Fruit fly (Drosophila melanogaster): ENCODE results near the gene CG34437.

The CG34437 gene

DNA sequence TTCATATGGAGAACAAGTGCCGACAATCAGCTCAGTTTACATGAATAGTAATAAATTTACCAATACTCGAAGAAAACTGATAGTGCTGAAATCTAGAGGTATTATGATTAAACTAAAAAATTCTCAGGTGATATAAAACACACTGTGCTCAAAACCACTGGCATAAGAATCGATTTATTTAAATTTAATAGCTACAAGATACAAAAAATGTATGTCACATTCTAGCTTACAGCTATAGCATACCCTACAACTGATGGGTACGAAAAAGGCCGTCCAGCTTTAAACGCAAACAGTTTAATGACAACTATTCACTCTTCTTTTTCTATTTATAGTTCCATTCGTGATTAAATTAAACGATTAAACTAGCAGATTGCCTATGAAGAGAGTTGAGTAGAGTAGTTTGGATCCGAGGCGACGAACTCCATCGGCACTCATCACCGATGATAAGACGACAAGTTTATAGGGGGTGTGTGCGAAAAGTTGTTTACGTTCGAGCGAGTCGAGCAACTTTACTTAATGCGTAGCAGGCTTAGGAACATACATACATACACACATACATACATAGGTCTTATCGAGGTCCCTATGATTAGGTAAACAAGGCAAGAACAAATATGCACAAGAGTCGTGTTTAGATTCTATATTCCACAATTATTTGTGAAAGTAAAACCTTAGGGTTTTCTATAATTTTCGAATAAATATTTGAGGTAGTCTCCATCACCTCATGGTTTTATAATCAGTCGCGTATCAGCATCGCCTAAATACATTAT lies 45.4 kb downstream of the CG34437 start (continued):
- peak; percentile 59; the same call in 3 of the 4 replicates for TF ChIP-seq Gug (GFP tag; IDR thresholded peaks at IDR 0.05)
- peak; percentile 29 for TF ChIP-seq p53 (GFP tag; optimal IDR thresholded peaks at IDR 0.05)
- peak; percentile 81 for TF ChIP-seq CG15011 (GFP tag; optimal IDR thresholded peaks at IDR 0.05)
- peak; percentile 69 for TF ChIP-seq sob (GFP tag; IDR thresholded peaks at IDR 0.05)
- peak in 1 of 2 experiments; percentile 29 for TF ChIP-seq Eip74EF (GFP tag; optimal IDR thresholded peaks at IDR 0.05)
- no peak for TF ChIP-seq BEAF-32 (GFP tag; optimal IDR thresholded peaks at IDR 0.05)
- peak; percentile 80 for TF ChIP-seq NFAT (GFP tag; IDR thresholded peaks at IDR 0.05)
- TF ChIP-seq Rfx (GFP tag; IDR thresholded peaks at IDR 0.05), result peak; percentile 90
- TF ChIP-seq CG1647 (GFP tag; optimal IDR thresholded peaks at IDR 0.05), result no peak
- TF ChIP-seq CG4854 (GFP tag; optimal IDR thresholded peaks at IDR 0.05), result peak; percentile 77
- peak; percentile 65 for TF ChIP-seq CG14965 (GFP tag; optimal IDR thresholded peaks at IDR 0.05; ENCODE audit: borderline replicate concordance)
- TF ChIP-seq CG7786 (GFP tag; optimal IDR thresholded peaks at IDR 0.05), result peak; percentile 47
- TF ChIP-seq Poxn (GFP tag; IDR thresholded peaks at IDR 0.05), result peak; percentile 56; the same call in 1 of the 2 replicates
- no peak for TF ChIP-seq da (GFP tag; optimal IDR thresholded peaks at IDR 0.05)
- TF ChIP-seq odd (GFP tag; optimal IDR thresholded peaks at IDR 0.05), result peak; percentile 56
- TF ChIP-seq sd (tag; optimal IDR thresholded peaks at IDR 0.05), result peak; percentile 72
- TF ChIP-seq CG17385 (GFP tag; optimal IDR thresholded peaks at IDR 0.05), result peak; percentile 61
- peak; percentile 68 for TF ChIP-seq CG8290 (GFP tag; optimal IDR thresholded peaks at IDR 0.05)
- peak; percentile 74 to 85 for TF ChIP-seq CG8290 (tag; optimal IDR thresholded peaks at IDR 0.05)
- TF ChIP-seq CG8478 (optimal IDR thresholded peaks at IDR 0.05), result no peak
- TF ChIP-seq Scr (GFP tag; IDR thresholded peaks at IDR 0.05; ENCODE audit: partially characterized antibody), result no peak
- TF ChIP-seq btn (GFP tag; optimal IDR thresholded peaks at IDR 0.05), result peak; percentile 46
- TF ChIP-seq CG4424 (GFP tag; optimal IDR thresholded peaks at IDR 0.05), result peak; percentile 54
- no peak; the same call in 2 of the 3 replicates for TF ChIP-seq ase (GFP tag; IDR thresholded peaks at IDR 0.05)
- no peak; the same call in none of the 2 replicates for TF ChIP-seq CG9215 (GFP tag; IDR thresholded peaks at IDR 0.05)
- peak; percentile 75 for TF ChIP-seq cas (GFP tag; IDR thresholded peaks at IDR 0.05)
- TF ChIP-seq CG9609 (GFP tag; optimal IDR thresholded peaks at IDR 0.05), result peak; percentile 45
- peak; percentile 71 for TF ChIP-seq CG4360 (GFP tag; IDR thresholded peaks at IDR 0.05)
- TF ChIP-seq pita (GFP tag; optimal IDR thresholded peaks at IDR 0.05), result no peak
- TF ChIP-seq CG2129 (GFP tag; IDR thresholded peaks at IDR 0.05; ENCODE audit: partially characterized antibody), result no peak
- no peak for TF ChIP-seq hb (GFP tag; IDR thresholded peaks at IDR 0.05; ENCODE audit: partially characterized antibody)
- TF ChIP-seq dan (GFP tag; IDR thresholded peaks at IDR 0.05), result no peak
- peak; percentile 52 for TF ChIP-seq CG2712 (tag; optimal IDR thresholded peaks at IDR 0.05)
- TF ChIP-seq Optix (GFP tag; IDR thresholded peaks at IDR 0.05), result no peak
- peak; percentile 1 for TF ChIP-seq cg (GFP tag; optimal IDR thresholded peaks at IDR 0.05)
- TF ChIP-seq otp (GFP tag; IDR thresholded peaks at IDR 0.05), result peak; percentile 93
- TF ChIP-seq H2.0 (GFP tag; IDR thresholded peaks at IDR 0.05), result peak; percentile 55
- peak; percentile 74 for TF ChIP-seq Atf6 (GFP tag; IDR thresholded peaks at IDR 0.05)
- TF ChIP-seq CG30020 (tag; optimal IDR thresholded peaks at IDR 0.05), result no peak
- TF ChIP-seq nerfin-2 (GFP tag; IDR thresholded peaks at IDR 0.05; ENCODE audit: partially characterized antibody), result no peak
- TF ChIP-seq tio (GFP tag; optimal IDR thresholded peaks at IDR 0.05), result peak; percentile 49
- peak; percentile 15; the same call in 1 of the 2 replicates for TF ChIP-seq ssp (GFP tag; IDR thresholded peaks at IDR 0.05)
- peak; percentile 28 for TF ChIP-seq gcm2 (GFP tag; optimal IDR thresholded peaks at IDR 0.05)
- TF ChIP-seq fd102C (GFP tag; optimal IDR thresholded peaks at IDR 0.05), result peak; percentile 81
- TF ChIP-seq usp (GFP tag; optimal IDR thresholded peaks at IDR 0.05), result no peak
- no peak for TF ChIP-seq CG17829 (tag; optimal IDR thresholded peaks at IDR 0.05)
- peak; percentile 54 for TF ChIP-seq CG4707 (GFP tag; optimal IDR thresholded peaks at IDR 0.05)
- peak; percentile 69 for TF ChIP-seq CG18764 (GFP tag; optimal IDR thresholded peaks at IDR 0.05)
- peak; percentile 17 for TF ChIP-seq CG6254 (GFP tag; optimal IDR thresholded peaks at IDR 0.05)
- no peak for TF ChIP-seq Sin3A (optimal IDR thresholded peaks at IDR 0.05)

Data from whole organism, embryonic.